Worm (Caenorhabditis elegans): ENCODE results near the gene F34D10.8.

Gene F34D10.8

ce11 chrIII:3723726-3724125 is 6.8 kb upstream of the F34D10.8 start:
- TF ChIP-seq efl-1 (GFP tag; optimal IDR thresholded peaks at IDR 0.05), result peak; percentile 79
- TF ChIP-seq D2030.7 (GFP tag; IDR thresholded peaks at IDR 0.05), result peak; percentile 56
- TF ChIP-seq sdz-38 (tag; optimal IDR thresholded peaks at IDR 0.05), result no peak
- no peak for TF ChIP-seq chd-7 (tag; optimal IDR thresholded peaks at IDR 0.05)
- peak; percentile 60 for TF ChIP-seq madf-8 (GFP tag; conservative IDR thresholded peaks at IDR 0.05)
- no peak for TF ChIP-seq ama-1 (optimal IDR thresholded peaks at IDR 0.05)
- TF ChIP-seq ama-1 (GFP tag; optimal IDR thresholded peaks at IDR 0.05), result peak in 1 of 2 experiments; percentile 12
- TF ChIP-seq hsf-1 (GFP tag; IDR thresholded peaks at IDR 0.05), result peak; percentile 88
- TF ChIP-seq ceh-27 (GFP tag; optimal IDR thresholded peaks at IDR 0.05), result no peak
- TF ChIP-seq madf-6 (GFP tag; IDR thresholded peaks at IDR 0.05), result peak; percentile 61; the same call in 1 of the 2 replicates
- no peak for TF ChIP-seq attf-5 (GFP tag; optimal IDR thresholded peaks at IDR 0.05)
- TF ChIP-seq F33H1.4 (GFP tag; IDR thresholded peaks at IDR 0.05), result peak; percentile 54
- TF ChIP-seq lin-54 (GFP tag; optimal IDR thresholded peaks at IDR 0.05), result peak; percentile 63
- peak; percentile 65 for TF ChIP-seq snpc-3.4 (tag; optimal IDR thresholded peaks at IDR 0.05)
- TF ChIP-seq lsl-1 (GFP tag; optimal IDR thresholded peaks at IDR 0.05), result peak; percentile 45
- peak; percentile 4 for TF ChIP-seq tbp1 (GFP tag; optimal IDR thresholded peaks at IDR 0.05)

ce11 chrIII:3724880-3725279 is 5.7 kb upstream of the F34D10.8 start, which contains the start of gene C14B1.12:
Gene C14B1.12, minus strand, starts transcription at chrIII:3724980.
- TF ChIP-seq ZK185.1 (tag; optimal IDR thresholded peaks at IDR 0.05; ENCODE audit: poor library complexity, severe bottlenecking) (no peak), ekl-4 (GFP tag; IDR thresholded peaks at IDR 0.05) (peak; percentile 60; the same call in 1 of the 2 replicates)

ce11 chrIII:3726443-3726842 is 4.1 kb upstream of the F34D10.8 start, which contains the start of gene gldi-5:
Gene gldi-5, minus strand, starts transcription at chrIII:3726500.
- TF ChIP-seq ZK185.1 (tag; optimal IDR thresholded peaks at IDR 0.05; ENCODE audit: poor library complexity, severe bottlenecking) (no peak), lsl-1 (GFP tag; optimal IDR thresholded peaks at IDR 0.05) (peak; percentile 83), xnd-1 (tag; optimal IDR thresholded peaks at IDR 0.05) (peak; percentile 45), dox-1 (GFP tag; IDR thresholded peaks at IDR 0.05) (no peak), madf-8 (GFP tag; conservative IDR thresholded peaks at IDR 0.05) (peak; percentile 46; the same call in 1 of the 2 replicates), gei-17 (GFP tag; optimal IDR thresholded peaks at IDR 0.05) (no peak), dpl-1 (GFP tag; optimal IDR thresholded peaks at IDR 0.05) (peak; percentile 33), cebp-2 (GFP tag; IDR thresholded peaks at IDR 0.05) (no peak), efl-1 (GFP tag; optimal IDR thresholded peaks at IDR 0.05) (peak; percentile 68), aptf-3 (GFP tag; IDR thresholded peaks at IDR 0.05) (no peak), F33H1.4 (GFP tag; IDR thresholded peaks at IDR 0.05) (peak; percentile 82), ztf-26 (tag; optimal IDR thresholded peaks at IDR 0.05) (no peak), snpc-3.4 (tag; optimal IDR thresholded peaks at IDR 0.05) (peak; percentile 28), D2030.7 (GFP tag; IDR thresholded peaks at IDR 0.05) (0 out of 2 replicates have a peak, but pooled peaks have one; percentile 26), chd-7 (tag; optimal IDR thresholded peaks at IDR 0.05) (no peak), madf-6 (GFP tag; IDR thresholded peaks at IDR 0.05) (peak; percentile 77), ets-4 (GFP tag; optimal IDR thresholded peaks at IDR 0.05) (no peak), Y53G8AR.9 (GFP tag; conservative IDR thresholded peaks at IDR 0.05) (no peak), nhr-179 (tag; optimal IDR thresholded peaks at IDR 0.05) (no peak), bed-2 (GFP tag; IDR thresholded peaks at IDR 0.05) (no peak), lin-54 (GFP tag; optimal IDR thresholded peaks at IDR 0.05) (peak; percentile 69), fkh-3 (tag; optimal IDR thresholded peaks at IDR 0.05) (no peak), ama-1 (optimal IDR thresholded peaks at IDR 0.05) (no peak), ama-1 (GFP tag; optimal IDR thresholded peaks at IDR 0.05) (no peak)

- TF ChIP-seq pha-4 (tag; optimal IDR thresholded peaks at IDR 0.05) (no peak), Y79H2A.3 (GFP tag; conservative IDR thresholded peaks at IDR 0.05) (0 out of 2 replicates have a peak, but pooled peaks have one; percentile 2)
Observed at ce11 chrIII:3729520-3729919, 1.1 kb upstream of the F34D10.8 start, which contains the start of gene F34D10.9. Gene F34D10.9, minus strand, starts transcription at chrIII:3729620.
